Worm (Caenorhabditis elegans): Measurements from ENCODE around the gene cest-26.

ce11 chrX:4413206-4413605, 24.2 kb downstream of the cest-26 start:
- TF ChIP-seq fkh-10 (GFP tag; optimal IDR thresholded peaks at IDR 0.05) (no peak), lin-39 (tag; optimal IDR thresholded peaks at IDR 0.05) (no peak), aly-2 (tag; optimal IDR thresholded peaks at IDR 0.05) (no peak), rnt-1 (tag; optimal IDR thresholded peaks at IDR 0.05) (no peak), ama-1 (optimal IDR thresholded peaks at IDR 0.05) (no peak), snpc-4 (tag; optimal IDR thresholded peaks at IDR 0.05) (no peak), nhr-28 (tag; optimal IDR thresholded peaks at IDR 0.05) (no peak), ceh-82 (tag; optimal IDR thresholded peaks at IDR 0.05) (no peak), efl-1 (optimal IDR thresholded peaks at IDR 0.05) (no peak), efl-1 (GFP tag; optimal IDR thresholded peaks at IDR 0.05 in 1 of 2) (no peak), unc-130 (tag; optimal IDR thresholded peaks at IDR 0.05) (no peak), nhr-77 (tag; optimal IDR thresholded peaks at IDR 0.05) (no peak), elt-3 (tag; optimal IDR thresholded peaks at IDR 0.05) (no peak), nhr-76 (tag; optimal IDR thresholded peaks at IDR 0.05) (no peak), lin-13 (GFP tag; optimal IDR thresholded peaks at IDR 0.05) (no peak)

Data from whole organism, L1 larva.